Worm (Caenorhabditis elegans) whole organism, L3 larva: ENCODE data around the gene kin-34.

Experiments
- aly-2 ChIP-seq: fragments of 150-350 bp; optimal IDR thresholded peaks from 2 replicates; lab custom pipeline; 2014; ENCODE audit warnings: missing biosample characterization, missing genetic modification characterization
- ama-1 ChIP-seq: fragments of 150-350 bp; optimal IDR thresholded peaks from 2 replicates; lab custom pipeline; 2018
- ceh-16 ChIP-seq: sonication (generic microtip); optimal IDR thresholded peaks from 2 replicates; lab custom pipeline; 2017; ENCODE audit warnings: missing biosample characterization, missing genetic modification characterization
- ceh-28 ChIP-seq: fragments of 150-350 bp; optimal IDR thresholded peaks from 2 replicates; lab custom pipeline; 2014; ENCODE audit warnings: missing biosample characterization, missing genetic modification reagents, missing genetic modification characterization
- ceh-82 ChIP-seq: fragments of 150-350 bp; optimal IDR thresholded peaks from 2 replicates; lab custom pipeline; 2014; ENCODE audit warnings: missing biosample characterization, missing genetic modification characterization
- daf-12 ChIP-seq: fragments of 150-350 bp; optimal IDR thresholded peaks from 2 replicates; lab custom pipeline; 2014; ENCODE audit warnings: missing biosample characterization, missing genetic modification reagents, missing genetic modification characterization
- egl-27 ChIP-seq: sonication (generic microtip); optimal IDR thresholded peaks from 4 replicates; lab custom pipeline; 2017; ENCODE audit warnings: missing biosample characterization, missing genetic modification reagents, missing genetic modification characterization
- elt-2 ChIP-seq: sonication (generic microtip); optimal IDR thresholded peaks from 2 replicates; lab custom pipeline; 2016; ENCODE audit warnings: missing genetic modification reagents, mild to moderate bottlenecking, missing genetic modification characterization, missing compliant biosample characterization
- elt-3 ChIP-seq, 3 experiments: fragments of 150-350 bp in 1 of 3; sonication (generic microtip) in 2 of 3; optimal IDR thresholded peaks; 2 replicates in 2 of 3; 4 replicates in 1 of 3; lab custom pipeline; 2014 to 2017; ENCODE audit warnings: missing biosample characterization in 3 of 3, missing genetic modification characterization in 3 of 3
- eor-1 ChIP-seq, 2 experiments: fragments of 150-350 bp; optimal IDR thresholded peaks; 2 replicates each; lab custom pipeline; 2014 to 2018; ENCODE audit warnings: missing biosample characterization in 2 of 2, missing genetic modification characterization in 2 of 2
- fkh-10 ChIP-seq: sonication (generic microtip); optimal IDR thresholded peaks from 2 replicates; lab custom pipeline; 2017; ENCODE audit warnings: missing biosample characterization, missing genetic modification reagents, missing genetic modification characterization
- fos-1 ChIP-seq: fragments of 150-350 bp; optimal IDR thresholded peaks from 2 replicates; lab custom pipeline; 2014; ENCODE audit warnings: missing biosample characterization, missing genetic modification characterization
- hmg-11 ChIP-seq: sonication (generic microtip); optimal IDR thresholded peaks from 2 replicates; lab custom pipeline; 2016; ENCODE audit warnings: missing genetic modification characterization, missing compliant biosample characterization
- jun-1 ChIP-seq: fragments of 150-350 bp; optimal IDR thresholded peaks from 2 replicates; lab custom pipeline; 2014; ENCODE audit warnings: missing biosample characterization, missing genetic modification reagents, missing genetic modification characterization
- lin-15B ChIP-seq: fragments of 150-350 bp; optimal IDR thresholded peaks from 2 replicates; lab custom pipeline; 2014; ENCODE audit warnings: missing biosample characterization, missing genetic modification characterization
- lin-39 ChIP-seq: fragments of 150-350 bp; optimal IDR thresholded peaks from 2 replicates; lab custom pipeline; 2018; ENCODE audit warnings: missing biosample characterization, missing genetic modification reagents, missing genetic modification characterization
- lsy-12 ChIP-seq: sonication (generic microtip); optimal IDR thresholded peaks from 2 replicates; lab custom pipeline; 2016; ENCODE audit warnings: mild to moderate bottlenecking, missing genetic modification characterization, missing compliant biosample characterization
- mdl-1 ChIP-seq: fragments of 150-350 bp; optimal IDR thresholded peaks from 2 replicates; lab custom pipeline; 2014; ENCODE audit warnings: missing biosample characterization, missing genetic modification characterization
- mml-1 ChIP-seq: fragments of 150-350 bp; sonication (generic microtip); optimal IDR thresholded peaks from 3 replicates; lab custom pipeline; 2014; ENCODE audit warnings: missing biosample characterization, missing genetic modification characterization
- nfya-1 ChIP-seq: sonication (generic microtip); optimal IDR thresholded peaks from 2 replicates; lab custom pipeline; 2017; ENCODE audit warnings: missing genetic modification characterization, mild to moderate bottlenecking, missing compliant biosample characterization, antibody characterized with exemption, moderate library complexity; ENCODE audit not compliant: insufficient read depth
- nhr-23 ChIP-seq: fragments of 150-350 bp; optimal IDR thresholded peaks from 2 replicates; lab custom pipeline; 2014; ENCODE audit warnings: missing biosample characterization, missing genetic modification reagents, missing genetic modification characterization
- nhr-237 ChIP-seq: fragments of 150-350 bp; optimal IDR thresholded peaks from 2 replicates; lab custom pipeline; 2014; ENCODE audit warnings: missing biosample characterization, missing genetic modification characterization
- nhr-25 ChIP-seq: sonication (generic microtip); optimal IDR thresholded peaks from 2 replicates; lab custom pipeline; 2017; ENCODE audit warnings: missing biosample characterization, missing genetic modification characterization
- nhr-28 ChIP-seq: fragments of 150-350 bp; optimal IDR thresholded peaks from 2 replicates; lab custom pipeline; 2014; ENCODE audit warnings: missing biosample characterization, missing genetic modification characterization
- nhr-67 ChIP-seq: fragments of 150-350 bp; optimal IDR thresholded peaks from 2 replicates; lab custom pipeline; 2014; ENCODE audit warnings: missing biosample characterization, missing genetic modification characterization
- nhr-76 ChIP-seq: fragments of 150-350 bp; sonication (generic microtip); optimal IDR thresholded peaks from 5 replicates; lab custom pipeline; 2014; ENCODE audit warnings: missing biosample characterization, missing genetic modification characterization
- pha-4 ChIP-seq: fragments of 150-350 bp; optimal IDR thresholded peaks from 2 replicates; lab custom pipeline; 2014; ENCODE audit warnings: missing biosample characterization, missing genetic modification reagents, missing genetic modification characterization
- sea-2 ChIP-seq: fragments of 150-350 bp; sonication (generic microtip); optimal IDR thresholded peaks from 4 replicates; lab custom pipeline; 2014; ENCODE audit warnings: missing biosample characterization, missing genetic modification reagents, missing genetic modification characterization
- skn-1 ChIP-seq: fragments of 150-350 bp; optimal IDR thresholded peaks from 2 replicates; lab custom pipeline; 2014; ENCODE audit warnings: missing biosample characterization, missing genetic modification characterization
- unc-62 ChIP-seq: fragments of 150-350 bp; sonication (generic microtip); optimal IDR thresholded peaks from 4 replicates; lab custom pipeline; 2014; ENCODE audit warnings: missing biosample characterization, missing genetic modification reagents, missing genetic modification characterization
- ztf-11 ChIP-seq: fragments of 150-350 bp; optimal IDR thresholded peaks from 2 replicates; lab custom pipeline; 2014; ENCODE audit warnings: missing biosample characterization, missing genetic modification characterization
- ztf-4 ChIP-seq: fragments of 150-350 bp; optimal IDR thresholded peaks from 2 replicates; lab custom pipeline; 2014; ENCODE audit warnings: missing biosample characterization, missing genetic modification characterization

kin-34 gene

ce11 chrV:268007-268406 is 22.0 kb upstream of the kin-34 start, which contains the start of gene lgc-26:
lgc-26 (plus strand) TSS chrV:268307.
- no peak for TF ChIP-seq nhr-237 (tag; lab: Kevin White, UChicago)
- TF ChIP-seq lin-39 (tag; lab: Kevin White, UChicago), result no peak
- TF ChIP-seq nhr-25 (tag; lab: Kevin White, UChicago), result no peak
- no peak for TF ChIP-seq nhr-23
- TF ChIP-seq ztf-11 (tag; lab: Kevin White, UChicago), result no peak
- TF ChIP-seq hmg-11, result no peak
- TF ChIP-seq lsy-12 (tag; lab: Kevin White, UChicago), result no peak

DNA sequence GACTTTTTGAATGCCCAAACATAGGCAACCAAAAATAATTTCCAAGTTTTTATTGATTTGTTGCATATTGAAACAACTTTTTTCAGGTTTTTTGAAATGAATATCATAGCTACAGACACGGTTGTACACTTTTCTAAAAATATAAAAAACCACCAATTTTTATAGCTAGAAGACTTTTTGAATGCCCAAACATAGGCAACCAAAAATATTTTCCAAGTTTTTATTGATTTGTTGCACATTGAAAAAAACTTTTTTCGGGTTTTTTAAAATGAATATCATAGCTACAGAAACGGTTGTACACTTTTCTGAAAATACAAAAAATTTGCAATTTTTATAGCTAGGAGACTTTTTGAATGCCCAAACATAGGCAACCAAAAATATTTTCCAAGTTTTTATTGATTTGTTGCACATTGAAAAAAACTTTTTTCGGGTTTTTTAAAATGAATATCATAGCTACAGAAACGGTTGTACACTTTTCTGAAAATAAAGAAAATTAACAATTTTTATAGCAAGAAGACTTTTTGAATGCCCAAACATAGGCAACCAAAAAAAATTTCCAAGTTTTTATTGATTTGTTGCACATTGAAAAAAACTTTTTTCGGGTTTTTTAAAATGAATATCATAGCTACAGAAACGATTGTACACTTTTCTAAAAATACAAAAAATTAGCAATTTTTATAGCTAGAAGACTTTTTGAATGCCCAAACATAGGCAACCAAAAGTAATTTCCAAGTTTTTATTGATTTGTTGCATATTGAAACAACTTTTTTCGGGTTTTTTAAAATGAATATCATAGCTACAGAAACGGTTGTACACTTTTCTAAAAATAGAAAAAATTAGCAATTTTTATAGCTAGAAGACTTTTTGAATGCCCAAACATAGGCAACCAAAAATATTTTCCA is 19.3 kb upstream of the kin-34 start:
- TF ChIP-seq daf-12 (tag; lab: Kevin White, UChicago) (peak; percentile 20), nhr-76 (tag; lab: Kevin White, UChicago) (peak; percentile 32), fos-1 (tag; lab: Kevin White, UChicago) (peak; percentile 8), nhr-67 (peak; percentile 8), fkh-10 (GFP tag; lab: Kevin White, UChicago) (peak; percentile 86)
- TF ChIP-seq, all 47 proteins: peak for 5; not testable (repeated sequence) for 42

DNA sequence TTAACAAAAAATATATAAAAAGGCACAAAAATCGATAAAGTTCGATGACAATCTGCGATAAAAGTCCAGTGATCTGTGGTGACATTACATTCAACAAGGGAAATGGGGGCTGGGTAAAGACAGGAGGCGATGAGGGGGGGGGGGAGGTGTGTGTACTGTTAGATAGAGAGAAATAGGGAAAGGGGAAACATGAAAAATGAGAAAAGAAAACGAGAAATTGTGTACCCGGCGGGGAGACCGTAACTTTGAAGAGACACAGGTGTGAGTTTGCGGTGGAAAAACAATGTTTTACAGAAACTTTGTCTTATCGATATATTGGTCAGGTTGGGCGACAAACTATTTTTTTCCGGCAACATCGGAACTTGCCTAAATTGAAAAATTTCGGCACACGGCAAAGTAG is 14.3 kb upstream of the kin-34 start:
- no peak for TF ChIP-seq elt-2 (tag; lab: Kevin White, UChicago)
- TF ChIP-seq aly-2 (tag; lab: Kevin White, UChicago), result no peak
- no peak for TF ChIP-seq ceh-28 (tag; lab: Kevin White, UChicago)
- TF ChIP-seq pha-4 (tag; lab: Kevin White, UChicago), result peak; percentile 53
- no peak for TF ChIP-seq egl-27 (tag; lab: Kevin White, UChicago)
- TF ChIP-seq hmg-11, result peak; percentile 4
- TF ChIP-seq unc-62 (GFP tag; lab: Kevin White, UChicago), result no peak
- no peak for TF ChIP-seq ceh-82
- no peak for TF ChIP-seq ztf-4 (tag; lab: Kevin White, UChicago)
- TF ChIP-seq nhr-28 (tag; lab: Kevin White, UChicago), result no peak

DNA sequence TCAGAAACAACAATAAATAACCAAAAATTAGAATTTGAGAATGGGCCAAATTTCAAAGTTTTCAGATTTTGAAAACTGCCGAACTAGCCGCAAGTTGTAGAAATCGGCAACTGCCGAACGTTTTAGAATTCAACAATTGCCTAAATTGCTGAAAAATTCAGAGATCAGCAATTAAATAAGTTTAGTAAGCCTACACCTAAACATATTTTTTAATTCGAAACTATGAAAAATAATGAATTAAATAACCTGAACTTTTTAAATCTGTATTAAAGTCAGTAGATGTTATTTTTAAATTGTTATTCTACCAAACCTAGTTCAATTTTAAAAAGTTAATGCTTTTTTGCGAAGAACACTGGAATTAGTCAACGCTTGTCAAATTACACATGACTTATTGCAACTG is 12.7 kb upstream of the kin-34 start, which contains the start of gene nhr-204:
Gene nhr-204 (minus strand): TSS at position 101 of the 400 bp plus-strand sequence.
- no peak for TF ChIP-seq mml-1 (tag; lab: Kevin White, UChicago)
- no peak for TF ChIP-seq lin-39 (tag; lab: Kevin White, UChicago)
- no peak for TF ChIP-seq mdl-1 (tag; lab: Kevin White, UChicago)
- TF ChIP-seq skn-1 (tag; lab: Kevin White, UChicago), result no peak
- TF ChIP-seq ztf-4 (tag; lab: Kevin White, UChicago), result no peak
- no peak for TF ChIP-seq ztf-11 (tag; lab: Kevin White, UChicago)
- no peak for TF ChIP-seq ceh-16
- no peak for TF ChIP-seq ama-1 (lab: Kevin White, UChicago)
- TF ChIP-seq nfya-1, result no peak
- TF ChIP-seq eor-1 (tag; optimal IDR thresholded peaks at IDR 0.05; lab: Kevin White, UChicago), result no peak
- no peak for TF ChIP-seq ceh-82
- no peak for TF ChIP-seq nhr-28 (tag; lab: Kevin White, UChicago)
- no peak for TF ChIP-seq fkh-10 (GFP tag; lab: Kevin White, UChicago)
- TF ChIP-seq elt-2 (tag; lab: Kevin White, UChicago), result no peak

DNA sequence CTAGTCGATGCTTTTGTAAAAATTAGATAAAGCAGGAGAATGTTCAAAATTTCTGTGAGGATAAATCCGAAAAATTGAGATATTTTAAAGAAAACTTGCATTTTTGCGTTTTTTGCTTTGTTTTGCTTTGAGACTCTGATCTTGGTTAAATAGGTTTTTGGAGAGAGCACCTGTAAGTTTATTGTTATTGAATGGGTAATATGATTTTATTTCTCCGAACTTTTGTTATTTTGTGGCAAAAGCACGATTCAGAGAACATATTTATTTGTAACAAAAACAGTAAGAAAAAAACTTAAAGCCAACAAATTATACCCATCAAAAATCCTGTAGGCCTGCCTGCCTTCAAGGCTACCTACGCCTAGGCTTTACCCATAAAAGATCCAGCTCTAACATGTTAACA is 8.6 kb upstream of the kin-34 start, which contains the start of gene str-121:
Gene str-121 (minus strand): TSS at position 101 of the 400 bp plus-strand sequence.
- TF ChIP-seq ceh-16 (no peak), pha-4 (tag; lab: Kevin White, UChicago) (no peak), ama-1 (lab: Kevin White, UChicago) (no peak)

DNA sequence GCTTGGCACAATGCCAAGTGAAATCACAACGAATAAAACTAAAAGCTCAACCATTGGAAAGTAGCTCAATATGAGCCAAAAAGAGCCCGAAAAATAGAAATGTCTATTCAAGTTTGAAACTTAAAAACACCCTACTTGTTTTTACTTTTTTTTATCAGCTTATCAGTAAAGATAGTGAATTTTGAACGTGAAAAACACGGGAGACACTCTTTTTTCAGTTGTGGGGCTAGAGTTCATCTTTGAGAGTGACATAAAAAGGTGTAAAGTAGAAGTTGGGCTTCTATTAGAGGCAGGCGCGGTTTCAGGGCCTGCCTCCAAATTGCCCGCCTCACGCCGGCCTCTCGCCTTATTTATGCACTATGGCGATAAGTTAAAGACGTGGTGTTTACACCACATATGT is 5.7 kb upstream of the kin-34 start, which contains the start of gene oac-39:
Gene oac-39 (minus strand): TSS at position 101 of the 400 bp plus-strand sequence.
- TF ChIP-seq ceh-16 (no peak), eor-1 (tag; optimal IDR thresholded peaks at IDR 0.05; lab: Kevin White, UChicago) (no peak), egl-27 (tag; lab: Kevin White, UChicago) (no peak), lin-15B (tag; lab: Kevin White, UChicago) (no peak), nhr-23 (no peak), pha-4 (tag; lab: Kevin White, UChicago) (no peak), sea-2 (GFP tag; lab: Kevin White, UChicago) (no peak), elt-3 (tag; optimal IDR thresholded peaks at IDR 0.05; lab: Kevin White, UChicago) (no peak), nfya-1 (no peak), mml-1 (tag; lab: Kevin White, UChicago) (no peak), jun-1 (tag; lab: Kevin White, UChicago) (no peak)
